Worm (Caenorhabditis elegans): ENCODE results near the gene mogs-1.

DNA sequence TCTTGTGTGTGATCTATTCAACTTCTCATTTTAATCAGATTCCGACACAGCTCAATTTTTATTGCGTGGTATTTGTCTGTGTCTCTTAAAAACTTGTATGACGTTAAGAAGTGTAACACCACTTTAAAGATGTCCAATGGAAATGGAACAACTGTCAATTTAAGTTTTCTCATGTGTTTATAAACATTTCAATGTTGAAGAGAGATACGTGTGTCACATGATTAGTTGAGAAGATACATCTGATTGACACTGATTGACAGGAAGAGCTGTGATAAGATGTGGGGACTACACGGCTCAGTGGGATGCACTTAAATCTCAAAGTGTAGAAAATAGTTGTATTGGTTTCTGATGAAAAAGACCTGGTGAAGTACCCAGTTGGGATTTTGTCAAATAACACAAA, 46.6 kb upstream of the mogs-1 start:
- TF ChIP-seq nfya-1 (tag; optimal IDR thresholded peaks at IDR 0.05; ENCODE audit: insufficient read depth) (peak; percentile 47), lin-39 (tag; optimal IDR thresholded peaks at IDR 0.05) (no peak), nhr-77 (tag; optimal IDR thresholded peaks at IDR 0.05) (no peak), ama-1 (optimal IDR thresholded peaks at IDR 0.05) (no peak), ztf-11 (tag; optimal IDR thresholded peaks at IDR 0.05) (no peak), eor-1 (tag; optimal IDR thresholded peaks at IDR 0.05) (no peak), ZK546.5 (tag; optimal IDR thresholded peaks at IDR 0.05) (no peak), nhr-11 (tag; optimal IDR thresholded peaks at IDR 0.05) (peak; percentile 68), aly-2 (tag; optimal IDR thresholded peaks at IDR 0.05) (no peak), ztf-4 (tag; optimal IDR thresholded peaks at IDR 0.05) (no peak), tbx-2 (tag; optimal IDR thresholded peaks at IDR 0.05) (no peak), daf-12 (tag; optimal IDR thresholded peaks at IDR 0.05) (no peak), nhr-237 (tag; optimal IDR thresholded peaks at IDR 0.05) (no peak), lin-15B (tag; optimal IDR thresholded peaks at IDR 0.05) (no peak)
